Worm (Caenorhabditis elegans): Measurements from ENCODE around the gene eif-3.B.

Gene eif-3.B

DNA sequence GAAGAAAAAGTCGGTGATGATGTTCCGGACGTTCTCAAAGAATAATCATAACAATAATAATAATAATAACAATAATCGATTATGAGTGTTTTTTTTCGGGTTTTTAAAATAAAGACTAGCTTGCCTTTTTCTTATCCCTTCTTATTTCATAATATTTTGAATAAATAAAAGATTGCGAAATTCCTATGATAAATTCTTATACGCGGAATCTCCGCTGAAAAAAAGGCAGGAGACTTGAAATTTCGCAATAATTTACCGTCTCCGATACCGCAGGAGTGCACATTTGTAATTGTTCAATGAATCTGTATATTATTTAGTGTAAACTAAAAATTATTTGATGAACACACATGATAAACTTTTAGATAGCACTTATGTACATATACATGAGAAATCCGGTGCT, 2.7 kb upstream of the eif-3.B start:
- TF ChIP-seq aly-1 (tag; optimal IDR thresholded peaks at IDR 0.05) (no peak), hmbx-1 (tag; optimal IDR thresholded peaks at IDR 0.05) (no peak), scrt-1 (GFP tag; IDR thresholded peaks at IDR 0.05) (no peak), B0310.2 (tag; optimal IDR thresholded peaks at IDR 0.05) (no peak), pes-1 (GFP tag; IDR thresholded peaks at IDR 0.05) (no peak), tbx-11 (GFP tag; IDR thresholded peaks at IDR 0.05) (no peak), ceh-36 (tag; optimal IDR thresholded peaks at IDR 0.05) (no peak), hnd-1 (tag; optimal IDR thresholded peaks at IDR 0.05) (no peak), F13C5.2 (tag; optimal IDR thresholded peaks at IDR 0.05) (no peak), ceh-13 (GFP tag; optimal IDR thresholded peaks at IDR 0.05) (no peak)

DNA sequence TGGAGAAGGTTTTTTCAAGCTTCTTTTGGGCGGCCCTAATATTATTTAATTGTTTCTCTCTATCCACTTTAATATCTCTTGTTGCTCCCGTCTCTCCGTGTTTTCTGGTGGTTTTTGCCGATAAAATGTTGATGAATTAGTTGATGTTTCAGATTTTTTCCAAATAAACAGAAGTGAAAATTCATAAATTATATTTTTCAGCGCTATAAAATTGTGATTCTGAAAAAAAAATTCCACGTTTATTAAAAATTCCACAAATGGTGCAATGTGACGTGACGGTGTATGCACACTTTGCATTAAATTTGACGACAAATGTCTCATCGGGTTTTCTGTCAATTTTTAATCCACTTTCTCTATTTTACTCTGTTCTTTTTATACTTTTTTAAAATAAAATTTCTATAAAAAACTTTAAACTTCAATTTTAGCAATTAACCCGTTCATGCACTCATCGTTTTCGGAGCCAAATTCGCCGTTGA, 2.9 kb downstream of the eif-3.B start, which contains the start of gene tbc-20:
Gene tbc-20, plus strand, starts transcription at position 426 of the 476 bp plus-strand sequence.
- TF ChIP-seq tra-4 (tag; optimal IDR thresholded peaks at IDR 0.05) (no peak), ama-1 (optimal IDR thresholded peaks at IDR 0.05) (no peak)

DNA sequence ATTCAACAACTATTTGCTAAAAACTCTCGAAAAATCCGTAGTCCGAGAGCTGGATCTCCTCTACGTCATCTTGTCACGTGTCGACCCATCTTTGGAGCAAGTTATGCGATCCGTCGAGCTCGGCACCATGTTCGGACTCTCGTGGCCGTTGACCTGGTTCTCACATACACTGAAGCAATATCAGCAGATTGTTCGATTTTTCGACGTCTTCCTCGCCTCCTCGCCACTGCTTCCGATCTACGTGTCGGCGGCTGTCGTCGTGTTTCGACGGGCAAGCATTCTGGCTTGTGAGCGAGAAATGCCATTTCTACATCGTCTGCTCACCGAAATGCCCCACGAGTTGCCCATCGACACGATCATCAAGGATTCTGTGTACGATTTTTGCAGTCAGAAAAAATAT, 4.2 kb downstream of the eif-3.B start:
- no peak for TF ChIP-seq pes-1 (GFP tag; IDR thresholded peaks at IDR 0.05)
- no peak for TF ChIP-seq hmg-4 (GFP tag; optimal IDR thresholded peaks at IDR 0.05)
- TF ChIP-seq scrt-1 (GFP tag; IDR thresholded peaks at IDR 0.05) = no peak
- no peak for TF ChIP-seq tbx-11 (GFP tag; IDR thresholded peaks at IDR 0.05)
- TF ChIP-seq F13C5.2 (tag; optimal IDR thresholded peaks at IDR 0.05) = no peak
- no peak for TF ChIP-seq flt-1 (GFP tag; IDR thresholded peaks at IDR 0.05)
- no peak for TF ChIP-seq tra-4 (tag; optimal IDR thresholded peaks at IDR 0.05)
- TF ChIP-seq hmbx-1 (tag; optimal IDR thresholded peaks at IDR 0.05) = no peak
- no peak for TF ChIP-seq ceh-36 (tag; optimal IDR thresholded peaks at IDR 0.05)
- TF ChIP-seq sea-1 (GFP tag; conservative IDR thresholded peaks at IDR 0.05) = no peak
- TF ChIP-seq ets-7 (tag; optimal IDR thresholded peaks at IDR 0.05) = no peak
- TF ChIP-seq B0310.2 (tag; optimal IDR thresholded peaks at IDR 0.05) = no peak
- TF ChIP-seq hnd-1 (tag; optimal IDR thresholded peaks at IDR 0.05) = no peak
- TF ChIP-seq aly-1 (tag; optimal IDR thresholded peaks at IDR 0.05) = no peak
- no peak for TF ChIP-seq ama-1 (optimal IDR thresholded peaks at IDR 0.05)
- no peak for TF ChIP-seq ceh-13 (GFP tag; optimal IDR thresholded peaks at IDR 0.05)

DNA sequence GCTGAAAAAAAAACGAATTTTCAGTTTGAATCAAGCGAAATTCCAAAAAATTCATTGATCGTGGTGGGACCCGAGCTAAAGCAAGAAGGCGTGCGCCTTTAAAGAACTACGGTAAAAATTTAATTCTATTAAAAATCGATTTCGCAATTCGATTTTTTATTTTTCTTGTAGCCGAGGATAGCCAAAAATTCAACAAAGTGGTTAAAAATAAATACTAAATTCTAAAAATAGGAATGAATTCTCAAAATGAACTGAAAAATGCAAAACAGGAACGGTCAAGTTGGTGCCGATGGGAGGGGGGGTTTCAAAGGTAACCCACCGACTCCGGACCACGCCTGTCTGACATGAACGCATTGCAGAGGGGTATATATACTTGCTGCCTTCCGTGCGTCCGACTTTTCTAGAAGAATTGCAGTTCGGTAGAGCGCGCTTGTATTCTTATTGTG, 5.9 kb downstream of the eif-3.B start:
- TF ChIP-seq ets-7 (tag; optimal IDR thresholded peaks at IDR 0.05) = no peak
- TF ChIP-seq flt-1 (GFP tag; IDR thresholded peaks at IDR 0.05) = peak; percentile 54
- TF ChIP-seq pes-1 (GFP tag; IDR thresholded peaks at IDR 0.05) = peak; percentile 75
- TF ChIP-seq sea-1 (GFP tag; conservative IDR thresholded peaks at IDR 0.05) = peak; percentile 83
- TF ChIP-seq ceh-13 (GFP tag; optimal IDR thresholded peaks at IDR 0.05) = no peak
- no peak for TF ChIP-seq B0310.2 (tag; optimal IDR thresholded peaks at IDR 0.05)
- no peak for TF ChIP-seq tbx-11 (GFP tag; IDR thresholded peaks at IDR 0.05)
- no peak for TF ChIP-seq aly-1 (tag; optimal IDR thresholded peaks at IDR 0.05)
- no peak for TF ChIP-seq scrt-1 (GFP tag; IDR thresholded peaks at IDR 0.05)
- 0 out of 2 replicates have a peak, but pooled peaks have one; percentile 38 for TF ChIP-seq tbx-37 (GFP tag; conservative IDR thresholded peaks at IDR 0.05)

DNA sequence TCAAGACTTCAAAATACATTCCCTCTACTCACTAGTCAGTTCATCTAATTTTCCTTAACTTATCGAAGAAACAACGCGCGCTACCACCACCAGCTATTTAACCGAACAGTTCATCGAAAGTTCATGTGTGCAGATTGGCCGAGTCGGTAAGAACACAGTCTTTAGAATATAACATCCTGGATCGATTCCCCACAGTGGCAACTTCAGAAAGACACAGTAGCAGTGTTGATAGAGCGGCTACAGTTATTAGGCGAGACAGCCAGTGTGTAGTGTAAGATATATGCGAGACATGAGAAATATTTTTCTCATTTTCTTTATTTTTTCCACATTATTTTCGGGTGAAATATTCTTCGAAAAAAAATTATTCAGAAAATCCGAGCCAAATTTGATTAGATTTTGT, 7.3 kb downstream of the eif-3.B start:
- TF ChIP-seq flt-1 (GFP tag; IDR thresholded peaks at IDR 0.05) (0 out of 2 replicates have a peak, but pooled peaks have one; percentile 16), tbx-11 (GFP tag; IDR thresholded peaks at IDR 0.05) (peak; percentile 64), pes-1 (GFP tag; IDR thresholded peaks at IDR 0.05) (peak; percentile 72)

DNA sequence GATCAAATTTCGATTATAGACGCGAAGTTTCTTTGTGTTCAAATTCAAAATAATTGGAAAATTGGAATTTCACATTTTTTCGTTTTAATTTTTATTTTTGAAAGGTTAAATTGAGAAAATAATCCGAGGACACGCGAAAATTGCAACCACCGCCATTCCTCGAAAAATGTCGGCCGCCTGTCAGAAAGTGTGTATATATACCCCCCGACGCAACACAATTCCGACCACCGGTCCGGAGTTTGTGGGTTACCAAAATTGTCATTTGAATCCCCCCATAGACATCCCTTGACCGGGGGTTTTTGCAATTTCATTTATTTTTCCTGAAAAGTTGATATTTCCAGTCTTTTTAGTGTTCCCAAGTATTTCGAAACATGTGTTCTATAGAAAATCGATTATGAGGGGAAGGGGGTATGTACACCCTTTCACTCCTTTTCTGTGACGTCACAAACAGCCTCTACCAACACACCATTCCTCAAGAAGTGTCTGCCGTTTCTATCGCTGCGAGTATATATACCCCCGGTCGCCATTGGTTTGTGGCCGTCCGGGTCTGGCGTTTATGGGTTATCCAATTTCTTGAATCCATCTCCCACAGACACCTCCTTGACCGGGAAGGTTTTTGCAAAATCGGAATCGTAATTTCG, 9.2 kb downstream of the eif-3.B start, which contains the start of gene W01D2.3:
Gene W01D2.3, minus strand, starts transcription at position 51 of the 641 bp plus-strand sequence.
- TF ChIP-seq tbx-11 (GFP tag; IDR thresholded peaks at IDR 0.05) = peak; percentile 85
- peak; percentile 88 for TF ChIP-seq tra-4 (tag; optimal IDR thresholded peaks at IDR 0.05)
- TF ChIP-seq pes-1 (GFP tag; IDR thresholded peaks at IDR 0.05) = peak; percentile 91
- TF ChIP-seq ceh-36 (tag; optimal IDR thresholded peaks at IDR 0.05) = peak; percentile 82
- peak; percentile 67 for TF ChIP-seq tbx-37 (GFP tag; conservative IDR thresholded peaks at IDR 0.05)
- peak; percentile 65 for TF ChIP-seq hmbx-1 (tag; optimal IDR thresholded peaks at IDR 0.05)
- peak; percentile 95 for TF ChIP-seq B0310.2 (tag; optimal IDR thresholded peaks at IDR 0.05)
- TF ChIP-seq scrt-1 (GFP tag; IDR thresholded peaks at IDR 0.05) = peak; percentile 84
- TF ChIP-seq flt-1 (GFP tag; IDR thresholded peaks at IDR 0.05) = peak; percentile 79
- peak; percentile 79 for TF ChIP-seq hnd-1 (tag; optimal IDR thresholded peaks at IDR 0.05)
- TF ChIP-seq sea-1 (GFP tag; conservative IDR thresholded peaks at IDR 0.05) = peak; percentile 88
- TF ChIP-seq hmg-4 (GFP tag; optimal IDR thresholded peaks at IDR 0.05) = peak; percentile 98
- TF ChIP-seq ama-1 (optimal IDR thresholded peaks at IDR 0.05) = no peak
- peak; percentile 90 for TF ChIP-seq ets-7 (tag; optimal IDR thresholded peaks at IDR 0.05)
- peak; percentile 89 for TF ChIP-seq F13C5.2 (tag; optimal IDR thresholded peaks at IDR 0.05)
- peak; percentile 91 for TF ChIP-seq ceh-13 (GFP tag; optimal IDR thresholded peaks at IDR 0.05)
- TF ChIP-seq aly-1 (tag; optimal IDR thresholded peaks at IDR 0.05) = peak; percentile 91

DNA sequence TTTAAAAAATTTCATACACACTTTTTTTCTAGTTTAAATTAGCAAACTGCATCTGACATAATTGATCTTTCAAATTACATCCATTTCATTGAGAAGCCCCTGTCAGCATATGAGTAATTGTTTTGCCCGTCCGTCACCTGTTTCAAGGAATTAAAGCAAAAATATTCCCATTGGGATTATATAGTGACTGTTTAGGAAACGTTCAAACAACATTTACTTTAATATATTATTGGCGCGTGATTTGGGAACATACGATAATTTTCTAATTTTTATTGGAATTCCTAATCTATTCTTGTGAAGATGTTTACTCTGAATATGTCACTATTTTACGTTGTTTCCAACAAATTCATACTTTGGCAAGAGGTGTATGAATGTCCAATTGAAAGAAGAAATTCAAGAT, 10.5 kb downstream of the eif-3.B start, which contains the start of gene srt-11:
Gene srt-11, plus strand, starts transcription at position 301 of the 400 bp plus-strand sequence.
- no peak for TF ChIP-seq hmg-4 (GFP tag; optimal IDR thresholded peaks at IDR 0.05)
- no peak for TF ChIP-seq F13C5.2 (tag; optimal IDR thresholded peaks at IDR 0.05)
- TF ChIP-seq tbx-11 (GFP tag; IDR thresholded peaks at IDR 0.05) = no peak
- no peak for TF ChIP-seq tra-4 (tag; optimal IDR thresholded peaks at IDR 0.05)
- no peak for TF ChIP-seq ceh-13 (GFP tag; optimal IDR thresholded peaks at IDR 0.05)
- no peak for TF ChIP-seq scrt-1 (GFP tag; IDR thresholded peaks at IDR 0.05)
- no peak for TF ChIP-seq pes-1 (GFP tag; IDR thresholded peaks at IDR 0.05)
- TF ChIP-seq hmbx-1 (tag; optimal IDR thresholded peaks at IDR 0.05) = no peak
- no peak for TF ChIP-seq ama-1 (optimal IDR thresholded peaks at IDR 0.05)
- TF ChIP-seq aly-1 (tag; optimal IDR thresholded peaks at IDR 0.05) = no peak
- TF ChIP-seq hnd-1 (tag; optimal IDR thresholded peaks at IDR 0.05) = no peak
- no peak for TF ChIP-seq ceh-36 (tag; optimal IDR thresholded peaks at IDR 0.05)
- TF ChIP-seq B0310.2 (tag; optimal IDR thresholded peaks at IDR 0.05) = no peak
- no peak for TF ChIP-seq tbx-37 (GFP tag; conservative IDR thresholded peaks at IDR 0.05)
- no peak for TF ChIP-seq ets-7 (tag; optimal IDR thresholded peaks at IDR 0.05)
- no peak for TF ChIP-seq flt-1 (GFP tag; IDR thresholded peaks at IDR 0.05)
- no peak for TF ChIP-seq sea-1 (GFP tag; conservative IDR thresholded peaks at IDR 0.05)
